Fruit fly (Drosophila melanogaster) whole organism, prepupa: ENCODE results near the gene Osbp.

Source experiments
- CG11294 ChIP-seq: fragments of 200-800 bp; sonication (Bioruptor generic); IDR thresholded peaks from 2 replicates; pipeline ENCODE4 v1.3.6; 2022; ENCODE audit warnings: missing biosample characterization, missing genetic modification characterization
- CG15336 ChIP-seq: fragments of 200-800 bp; sonication (Bioruptor generic); IDR thresholded peaks from 2 replicates; pipeline ENCODE4 v1.3.6; 2022; ENCODE audit warnings: missing biosample characterization, missing genetic modification characterization
- CG8632 ChIP-seq: fragments of 200-800 bp; sonication (Bioruptor generic); optimal IDR thresholded peaks from 3 replicates; lab custom pipeline; 2016; ENCODE audit warnings: missing biosample characterization, missing genetic modification characterization
- Eip78C ChIP-seq: fragments of 200-800 bp; sonication (Bioruptor generic); peaks from one replicate; lab custom pipeline; 2016; ENCODE audit warnings: missing biosample characterization, missing genetic modification characterization
- Eip93F ChIP-seq: fragments of 200-800 bp; sonication (Bioruptor generic); optimal IDR thresholded peaks from 2 replicates; lab custom pipeline; 2016; ENCODE audit warnings: missing biosample characterization, mild to moderate bottlenecking, missing genetic modification characterization
- Ets96B ChIP-seq: fragments of 200-800 bp; optimal IDR thresholded peaks from 2 replicates; lab custom pipeline; 2019; ENCODE audit warnings: missing biosample characterization, mild to moderate bottlenecking, missing genetic modification characterization, moderate library complexity
- achi ChIP-seq: fragments of 200-800 bp; sonication (Bioruptor generic); optimal IDR thresholded peaks from 3 replicates; lab custom pipeline; 2016; ENCODE audit warnings: missing biosample characterization, missing genetic modification characterization
- acj6 ChIP-seq: fragments of 200-800 bp; sonication (Bioruptor generic); optimal IDR thresholded peaks from 3 replicates; lab custom pipeline; 2016; ENCODE audit warnings: missing biosample characterization, missing genetic modification characterization
- lz ChIP-seq: fragments of 200-800 bp; sonication (Bioruptor generic); optimal IDR thresholded peaks from 3 replicates; lab custom pipeline; 2016; ENCODE audit warnings: missing biosample characterization, missing genetic modification characterization
- net ChIP-seq: fragments of 200-800 bp; sonication (Bioruptor generic); optimal IDR thresholded peaks from 3 replicates; lab custom pipeline; 2016; ENCODE audit warnings: missing biosample characterization, missing genetic modification characterization
- pdm3 ChIP-seq: fragments of 200-800 bp; sonication (Bioruptor generic); optimal IDR thresholded peaks from 3 replicates; lab custom pipeline; 2016; ENCODE audit warnings: missing biosample characterization, missing genetic modification characterization
- salr ChIP-seq, 2 experiments: fragments of 200-800 bp; sonication (Bioruptor generic); optimal IDR thresholded peaks; 3 replicates each; lab custom pipeline; 2016 to 2018; ENCODE audit warnings: missing biosample characterization in 2 of 2, missing genetic modification characterization in 2 of 2, mild to moderate bottlenecking in 1 of 2

DNA sequence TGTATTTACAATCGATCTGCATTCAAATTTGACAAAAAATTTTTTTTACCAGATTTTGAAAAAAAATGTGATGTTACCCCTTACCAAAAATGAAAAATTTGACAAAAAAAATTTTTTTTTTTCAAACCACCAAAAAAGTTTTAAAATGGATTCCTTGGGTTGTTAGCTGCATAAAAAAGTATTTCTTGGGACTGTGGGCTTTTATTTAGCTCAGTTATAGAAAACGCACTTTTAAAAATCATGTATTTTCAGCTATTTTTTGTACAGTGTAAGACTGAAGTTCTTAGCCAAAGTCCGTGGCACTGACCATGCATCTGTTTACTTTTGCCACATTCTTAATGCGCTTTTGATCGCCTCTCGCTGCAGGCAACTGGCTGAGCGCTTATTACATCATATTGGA, 27.4 kb upstream of the Osbp start:
- TF ChIP-seq Eip78C (GFP tag; lab: Kevin White, UChicago) (peak; percentile 81), lz (GFP tag; lab: Kevin White, UChicago) (peak; percentile 6), salr (GFP tag; optimal IDR thresholded peaks at IDR 0.05; lab: Kevin White, UChicago) (peak; percentile 1 to 49), CG11294 (no peak), CG15336 (GFP tag; lab: Robert Waterston, UW) (no peak), Ets96B (tag; lab: Kevin White, UChicago) (no peak), pdm3 (GFP tag; lab: Kevin White, UChicago) (no peak), net (GFP tag; lab: Kevin White, UChicago) (no peak), acj6 (GFP tag; lab: Kevin White, UChicago) (peak; percentile 34), Eip93F (GFP tag; lab: Kevin White, UChicago) (no peak), CG8632 (GFP tag; lab: Kevin White, UChicago) (no peak), achi (GFP tag; lab: Kevin White, UChicago) (peak; percentile 7)
